Worm (Caenorhabditis elegans) whole organism, L2 larva: ENCODE results near the gene D2023.1.

Source experiments
- ama-1 ChIP-seq: fragments of 150-350 bp; optimal IDR thresholded peaks from 2 replicates; lab custom pipeline; 2018; ENCODE audit warnings: inconsistent platforms
- blmp-1 ChIP-seq: sonication (generic microtip); optimal IDR thresholded peaks from 2 replicates; lab custom pipeline; 2017; ENCODE audit warnings: missing genetic modification characterization, mild to moderate bottlenecking, missing compliant biosample characterization, antibody characterized with exemption, moderate library complexity; ENCODE audit not compliant: insufficient read depth
- ceh-82 ChIP-seq: fragments of 150-350 bp; optimal IDR thresholded peaks from 2 replicates; lab custom pipeline; 2014; ENCODE audit warnings: missing biosample characterization, missing genetic modification characterization
- egl-27 ChIP-seq: sonication (generic microtip); optimal IDR thresholded peaks from 3 replicates; lab custom pipeline; 2017; ENCODE audit warnings: missing biosample characterization, missing genetic modification reagents, missing genetic modification characterization

ce11 chrV:11800486-11800885 lies 11.1 kb downstream of the D2023.1 start:
- no peak for TF ChIP-seq ceh-82 (tag; lab: Kevin White, UChicago)
- TF ChIP-seq ama-1 (lab: Kevin White, UChicago), result no peak
- no peak for TF ChIP-seq egl-27 (tag; lab: Kevin White, UChicago)
- TF ChIP-seq blmp-1, result no peak
